Worm (Caenorhabditis elegans): ENCODE results near the gene cyp-31A5.
A peak's percentile ranks its signal among the peaks of the same experiment; 100 is the strongest.

The cyp-31A5 gene

DNA sequence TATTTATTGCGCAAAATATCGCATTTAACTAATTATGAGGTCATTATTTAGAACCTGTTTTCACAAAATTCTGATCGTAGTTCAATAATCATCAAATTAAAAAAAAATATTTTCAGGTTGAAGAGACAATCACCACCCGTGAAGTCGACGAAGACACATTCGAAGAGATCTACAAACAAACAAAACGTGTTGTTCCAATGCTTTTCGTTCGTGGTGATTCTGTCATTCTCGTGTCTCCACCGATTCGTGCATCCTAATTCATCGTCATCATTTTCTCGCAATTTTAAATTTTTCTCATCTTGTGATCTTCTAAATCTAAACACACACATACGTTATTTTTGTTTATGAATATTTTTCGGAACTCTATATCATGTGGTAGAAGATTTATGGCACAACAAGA, 12.3 kb upstream of the cyp-31A5 start:
- TF ChIP-seq nhr-71 (tag; optimal IDR thresholded peaks at IDR 0.05) (peak; percentile 42), nhr-90 (tag; optimal IDR thresholded peaks at IDR 0.05; ENCODE audit: poor library complexity) (peak; percentile 30), nhr-47 (tag; optimal IDR thresholded peaks at IDR 0.05) (peak; percentile 16), lin-15B (tag; optimal IDR thresholded peaks at IDR 0.05) (no peak), nhr-85 (tag) (peak; percentile 65), nhr-84 (tag; optimal IDR thresholded peaks at IDR 0.05) (no peak), snu-23 (GFP tag; optimal IDR thresholded peaks at IDR 0.05) (peak; percentile 17), nhr-20 (tag; optimal IDR thresholded peaks at IDR 0.05) (peak; percentile 3), aly-2 (tag; optimal IDR thresholded peaks at IDR 0.05) (peak; percentile 47), tbx-2 (tag; optimal IDR thresholded peaks at IDR 0.05) (peak; percentile 12)

DNA sequence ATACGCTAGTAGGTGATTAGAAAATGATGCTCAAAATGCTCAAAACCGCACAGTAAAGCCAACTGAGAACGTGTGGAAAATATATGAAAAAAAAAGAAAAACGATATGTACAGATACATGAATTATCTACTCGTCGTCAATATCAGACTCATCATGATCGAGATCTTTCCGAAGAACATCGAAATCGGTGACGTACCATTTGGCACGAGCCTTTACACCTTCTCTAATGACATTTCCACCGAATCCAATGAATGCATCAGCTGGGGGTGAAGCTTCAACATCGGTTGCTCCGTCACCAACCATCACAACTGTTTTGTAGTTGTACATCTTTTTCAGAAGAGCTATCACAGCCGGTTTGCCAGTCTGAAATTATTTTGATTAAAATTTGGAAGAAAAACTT, 11.9 kb upstream of the cyp-31A5 start:
- no peak for TF ChIP-seq mep-1 (tag; optimal IDR thresholded peaks at IDR 0.05)
- no peak for TF ChIP-seq lin-13 (GFP tag; optimal IDR thresholded peaks at IDR 0.05)
- TF ChIP-seq mdl-1 (tag; optimal IDR thresholded peaks at IDR 0.05), result no peak
- TF ChIP-seq vab-15 (tag; optimal IDR thresholded peaks at IDR 0.05), result no peak
- no peak for TF ChIP-seq alr-1 (tag; optimal IDR thresholded peaks at IDR 0.05; ENCODE audit: borderline replicate concordance)
- TF ChIP-seq ces-1 (GFP tag; optimal IDR thresholded peaks at IDR 0.05), result no peak
- no peak for TF ChIP-seq nhr-11 (tag; optimal IDR thresholded peaks at IDR 0.05)
- no peak for TF ChIP-seq rnt-1 (tag; optimal IDR thresholded peaks at IDR 0.05)
- no peak for TF ChIP-seq nhr-77 (tag; optimal IDR thresholded peaks at IDR 0.05)
- TF ChIP-seq mef-2 (tag; optimal IDR thresholded peaks at IDR 0.05), result no peak
- no peak for TF ChIP-seq nhr-237 (tag; optimal IDR thresholded peaks at IDR 0.05)
- no peak for TF ChIP-seq efl-3 (GFP tag; optimal IDR thresholded peaks at IDR 0.05)
- no peak for TF ChIP-seq unc-30 (tag; optimal IDR thresholded peaks at IDR 0.05)
- TF ChIP-seq ceh-8 (GFP tag; optimal IDR thresholded peaks at IDR 0.05), result no peak
- no peak for TF ChIP-seq nhr-47 (tag; optimal IDR thresholded peaks at IDR 0.05)
- no peak for TF ChIP-seq skn-1 (tag; optimal IDR thresholded peaks at IDR 0.05)
- TF ChIP-seq dpl-1 (GFP tag; optimal IDR thresholded peaks at IDR 0.05), result no peak
- TF ChIP-seq hlh-17 (GFP tag; optimal IDR thresholded peaks at IDR 0.05; ENCODE audit: borderline replicate concordance), result no peak
- TF ChIP-seq lin-35 (GFP tag; optimal IDR thresholded peaks at IDR 0.05), result no peak

DNA sequence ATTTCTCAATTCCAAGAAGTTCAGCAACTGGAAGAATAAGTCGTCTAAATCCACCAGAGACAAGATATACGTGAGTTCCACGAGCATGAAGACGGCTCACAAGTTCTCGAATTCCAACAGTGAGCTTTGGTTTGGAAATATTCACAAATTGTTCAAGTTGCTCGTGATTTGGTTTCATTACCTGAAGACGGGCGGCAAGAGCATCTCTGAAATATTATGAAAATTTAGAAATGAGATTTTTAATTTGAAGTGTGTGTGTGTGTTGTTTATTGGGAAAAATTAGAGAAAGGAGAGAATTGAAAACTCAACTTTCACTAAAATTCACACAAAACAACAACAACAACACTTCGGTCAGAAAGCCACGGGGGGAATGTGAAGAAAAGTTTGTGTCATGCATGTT, 10.3 kb upstream of the cyp-31A5 start:
- TF ChIP-seq ama-1 (optimal IDR thresholded peaks at IDR 0.05) (no peak), nhr-47 (tag; optimal IDR thresholded peaks at IDR 0.05) (peak; percentile 0), nhr-77 (tag; optimal IDR thresholded peaks at IDR 0.05) (no peak), nhr-12 (tag; optimal IDR thresholded peaks at IDR 0.05) (no peak), pag-3 (tag; optimal IDR thresholded peaks at IDR 0.05; ENCODE audit: borderline replicate concordance, insufficient read depth) (no peak), ces-1 (GFP tag; optimal IDR thresholded peaks at IDR 0.05) (no peak), rnt-1 (tag; optimal IDR thresholded peaks at IDR 0.05) (no peak)

DNA sequence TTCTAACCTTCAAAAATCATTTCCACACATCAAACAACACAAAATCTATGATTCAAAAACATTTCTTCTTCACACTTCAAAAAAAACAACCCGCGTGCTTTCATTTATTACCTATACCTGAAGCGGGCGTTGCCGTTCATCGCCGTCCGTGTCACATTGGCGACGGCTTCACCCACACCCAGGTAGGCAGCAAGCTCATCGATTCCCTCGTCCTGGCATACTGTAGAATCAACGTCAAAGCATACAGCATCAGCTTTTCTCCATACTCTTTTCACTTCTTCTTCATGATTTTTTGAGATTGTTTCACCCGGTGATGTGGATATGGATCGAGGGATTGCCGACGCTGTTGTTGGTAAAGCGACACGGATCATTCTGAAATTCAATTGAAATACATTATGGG, 8.9 kb upstream of the cyp-31A5 start:
- TF ChIP-seq lsy-2 (tag; optimal IDR thresholded peaks at IDR 0.05) (no peak), nhr-47 (tag; optimal IDR thresholded peaks at IDR 0.05) (no peak), nhr-71 (tag; optimal IDR thresholded peaks at IDR 0.05) (no peak), ztf-11 (tag; optimal IDR thresholded peaks at IDR 0.05) (no peak), lin-14 (GFP tag; optimal IDR thresholded peaks at IDR 0.05) (no peak), snpc-4 (tag; optimal IDR thresholded peaks at IDR 0.05) (no peak), blmp-1 (tag; optimal IDR thresholded peaks at IDR 0.05) (no peak), tlp-1 (tag; optimal IDR thresholded peaks at IDR 0.05) (no peak), F16B12.6 (tag; optimal IDR thresholded peaks at IDR 0.05) (no peak), sup-37 (GFP tag; optimal IDR thresholded peaks at IDR 0.05) (no peak), ceh-88 (GFP tag; IDR thresholded peaks at IDR 0.05) (no peak), unc-62 (GFP tag; optimal IDR thresholded peaks at IDR 0.05) (no peak), aly-2 (tag; optimal IDR thresholded peaks at IDR 0.05) (no peak), isw-1 (GFP tag; IDR thresholded peaks at IDR 0.05) (no peak), sox-4 (tag; optimal IDR thresholded peaks at IDR 0.05) (no peak)
